Worm (Caenorhabditis elegans): ENCODE results near the gene F58F9.9.
"Not testable (repeated sequence)": the region's sequence is repeated elsewhere in the genome, so short reads cannot be mapped to it uniquely, and the experiment has no call there.

DNA sequence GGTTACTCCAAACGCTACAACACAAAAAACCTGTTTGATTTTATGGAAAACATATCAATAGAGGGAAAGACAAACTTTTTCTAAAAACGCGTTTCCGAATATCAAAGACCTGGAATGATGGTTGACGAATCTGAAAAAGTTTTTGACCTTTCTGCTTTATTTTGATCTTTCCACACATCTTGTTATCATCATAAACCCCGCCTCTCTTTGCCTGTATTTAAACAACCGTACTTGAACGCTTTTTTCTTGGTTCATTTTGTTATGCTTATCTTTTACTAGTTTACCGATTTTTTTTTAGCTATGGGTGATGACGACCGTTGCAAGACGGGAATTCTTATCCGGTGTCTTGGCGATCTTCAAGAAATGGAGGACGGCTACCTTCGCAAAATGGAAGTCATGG, 12.9 kb downstream of the F58F9.9 start, which contains the start of gene T13A10.2:
- not testable (repeated sequence) for TF ChIP-seq flt-1 (GFP tag; IDR thresholded peaks at IDR 0.05); ztf-23 (GFP tag; IDR thresholded peaks at IDR 0.05); T22C8.4 (GFP tag; IDR thresholded peaks at IDR 0.05); med-1 (GFP tag; optimal IDR thresholded peaks at IDR 0.05; ENCODE audit: insufficient read depth); tab-1 (GFP tag; IDR thresholded peaks at IDR 0.05); ref-1 (GFP tag; conservative IDR thresholded peaks at IDR 0.05); ztf-29 (GFP tag; IDR thresholded peaks at IDR 0.05)

Data from whole organism, midembryonic.